Fruit fly (Drosophila melanogaster): ENCODE results near the gene CG7601.

Gene CG7601

dm6 chr3R:29771645-29772089 is 35.1 kb upstream of the CG7601 start:
- no peak for TF ChIP-seq noc (tag; optimal IDR thresholded peaks at IDR 0.05)

- TF ChIP-seq noc (tag; optimal IDR thresholded peaks at IDR 0.05), result no peak
These were observed 34.4 kb upstream of the CG7601 start for dm6 chr3R:29770930-29771329.

- TF ChIP-seq noc (tag; optimal IDR thresholded peaks at IDR 0.05), result no peak
These were observed 30.7 kb upstream of the CG7601 start for dm6 chr3R:29767236-29767635.

DNA sequence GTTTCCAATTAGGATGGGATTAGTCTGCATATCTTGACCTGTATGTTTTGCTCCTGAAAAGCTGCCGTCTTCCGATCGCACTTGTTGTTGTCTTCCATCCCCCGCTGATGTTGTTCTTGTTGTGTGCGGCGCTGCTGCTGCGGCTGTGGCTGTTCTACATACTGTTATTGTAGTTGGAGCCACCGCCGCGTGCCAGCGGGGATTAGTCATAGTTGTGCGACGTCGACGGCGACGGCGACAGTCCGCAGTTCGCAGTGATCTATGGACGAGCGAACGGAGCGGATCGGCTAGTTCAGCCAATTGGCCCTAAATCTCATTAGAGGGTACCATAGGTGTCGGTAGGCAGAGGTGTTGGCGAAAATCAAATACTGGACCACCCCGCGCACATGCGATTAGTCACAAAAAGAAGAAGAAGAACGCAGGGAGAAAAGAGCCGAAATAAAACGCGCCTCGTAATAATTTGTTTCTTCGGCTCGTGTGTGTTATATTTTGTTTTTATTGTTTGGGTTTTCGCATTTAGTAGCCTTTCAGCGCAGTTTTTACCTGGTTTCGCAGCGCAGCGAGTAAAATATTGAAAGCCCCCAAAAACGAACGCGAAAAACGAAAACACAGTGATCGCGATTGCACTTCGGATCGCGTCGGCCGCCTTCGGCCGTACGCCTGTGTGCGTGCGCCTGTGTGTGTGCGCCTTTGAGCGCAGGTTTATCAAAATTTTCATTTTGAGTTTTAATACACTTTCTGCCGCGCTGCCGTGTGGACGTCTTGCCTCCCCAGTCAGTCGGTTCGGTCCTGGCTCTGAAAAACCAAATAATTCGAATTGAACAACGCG is 28.9 kb upstream of the CG7601 start, which contains the start of gene kay:
TSS of gene kay (plus strand) at position 729 of the 829 bp plus-strand sequence.
- TF ChIP-seq noc (tag; optimal IDR thresholded peaks at IDR 0.05), result no peak

DNA sequence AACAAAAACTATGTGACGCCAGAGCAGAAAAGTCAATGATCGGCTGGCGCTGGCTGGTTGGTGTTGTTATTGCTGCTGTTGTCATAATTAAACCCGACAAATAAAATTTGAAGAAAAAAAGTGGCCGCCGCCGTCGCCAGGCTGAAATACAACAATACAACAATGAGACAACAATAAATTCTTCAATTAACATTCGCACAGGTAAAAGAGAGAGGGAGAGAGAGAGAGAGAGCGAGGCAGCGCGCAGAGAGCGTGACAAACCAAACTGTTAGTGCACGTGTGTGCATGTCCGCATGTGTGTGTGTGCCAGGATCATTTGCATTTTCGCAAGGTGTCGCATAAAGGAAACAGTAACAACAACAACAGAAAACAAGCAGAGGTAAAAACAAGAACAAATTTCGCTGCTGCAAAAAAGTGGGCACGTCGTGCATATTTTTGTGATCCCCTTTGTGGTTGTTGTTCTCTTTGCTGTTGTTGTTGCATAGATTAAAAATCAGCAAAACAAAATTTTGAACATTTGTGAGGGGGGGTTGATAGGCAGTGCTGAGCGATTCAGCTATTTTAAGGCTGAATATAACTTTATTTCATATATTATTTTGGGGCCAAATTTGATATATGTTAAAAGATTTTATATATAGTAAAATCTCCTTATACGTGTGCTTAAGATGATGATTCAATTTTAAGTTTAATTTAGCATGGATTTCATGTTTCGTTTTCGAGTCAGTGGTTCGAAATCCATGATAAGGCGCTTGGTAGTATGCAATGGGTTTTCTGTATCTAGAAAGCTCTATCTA is 27.9 kb upstream of the CG7601 start:
- TF ChIP-seq noc (tag; optimal IDR thresholded peaks at IDR 0.05), result no peak

- TF ChIP-seq noc (tag; optimal IDR thresholded peaks at IDR 0.05), result no peak
These were observed 27.3 kb upstream of the CG7601 start for dm6 chr3R:29763804-29764203.

dm6 chr3R:29763154-29763553 is 26.6 kb upstream of the CG7601 start:
- no peak for TF ChIP-seq noc (tag; optimal IDR thresholded peaks at IDR 0.05)

dm6 chr3R:29762297-29762696 is 25.8 kb upstream of the CG7601 start:
- no peak for TF ChIP-seq noc (tag; optimal IDR thresholded peaks at IDR 0.05)

DNA sequence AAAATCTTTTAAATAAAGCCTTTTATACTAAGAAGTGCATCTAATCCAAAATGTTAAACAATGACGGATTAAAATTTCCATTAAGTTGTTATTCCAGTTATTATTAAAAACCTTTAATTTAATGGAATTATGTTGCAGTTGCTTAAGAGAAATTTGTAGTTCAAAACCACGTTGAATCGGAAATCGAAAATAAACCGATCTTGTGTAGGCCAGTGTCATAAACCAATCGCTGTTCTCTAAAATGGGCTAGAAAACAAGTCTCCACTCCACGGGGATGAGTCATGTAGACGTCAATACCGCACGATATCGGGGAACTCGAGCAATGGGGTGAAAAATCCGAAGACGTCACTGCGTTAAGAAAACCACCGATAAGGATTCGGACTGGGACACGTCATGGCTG is 25.0 kb upstream of the CG7601 start:
- TF ChIP-seq noc (tag; optimal IDR thresholded peaks at IDR 0.05), result no peak

dm6 chr3R:29760042-29760441 is 23.5 kb upstream of the CG7601 start:
- no peak for TF ChIP-seq noc (tag; optimal IDR thresholded peaks at IDR 0.05)

DNA sequence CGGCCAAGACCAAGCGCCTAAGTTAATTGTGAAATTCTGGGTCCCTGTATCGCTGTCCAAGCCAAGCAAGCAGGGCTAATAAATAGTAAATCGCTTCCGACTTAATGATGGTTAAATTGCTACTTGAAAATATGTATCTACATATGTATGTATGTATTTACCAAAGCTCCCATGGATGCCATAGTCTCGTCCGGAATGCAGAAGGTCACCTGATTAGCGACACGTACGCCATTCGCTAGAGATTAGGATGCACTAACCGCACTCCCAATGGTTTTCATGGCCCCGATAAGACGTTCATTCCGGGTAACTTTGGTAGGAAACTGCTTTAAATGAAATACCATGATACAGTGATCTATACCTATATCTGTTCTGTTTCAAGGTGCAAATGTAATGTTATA is 22.2 kb upstream of the CG7601 start:
- no peak for TF ChIP-seq noc (tag; optimal IDR thresholded peaks at IDR 0.05)

- no peak for TF ChIP-seq noc (tag; optimal IDR thresholded peaks at IDR 0.05)
These were observed 21.7 kb upstream of the CG7601 start for dm6 chr3R:29758129-29758733.

dm6 chr3R:29757681-29758080 is 21.1 kb upstream of the CG7601 start:
- no peak for TF ChIP-seq noc (tag; optimal IDR thresholded peaks at IDR 0.05)

DNA sequence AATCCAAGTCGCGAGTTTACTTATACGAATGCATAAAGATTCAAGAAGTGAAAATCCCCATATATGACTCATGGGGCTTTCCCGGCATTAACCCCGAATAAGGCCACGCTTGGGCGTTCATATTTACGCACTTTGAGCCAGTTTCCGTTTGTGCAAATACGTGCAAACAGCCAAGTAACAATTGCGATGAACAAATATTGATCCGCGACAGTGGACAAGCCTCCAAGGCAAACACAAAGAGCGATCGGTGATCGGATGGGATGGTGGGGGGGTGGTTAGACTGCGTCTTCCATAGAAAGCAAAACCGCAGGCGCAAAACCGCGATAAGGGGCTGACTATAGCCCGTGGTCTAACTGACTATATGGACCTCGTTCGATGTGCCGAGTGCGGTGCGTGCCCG is 20.7 kb upstream of the CG7601 start:
- no peak for TF ChIP-seq noc (tag; optimal IDR thresholded peaks at IDR 0.05)

DNA sequence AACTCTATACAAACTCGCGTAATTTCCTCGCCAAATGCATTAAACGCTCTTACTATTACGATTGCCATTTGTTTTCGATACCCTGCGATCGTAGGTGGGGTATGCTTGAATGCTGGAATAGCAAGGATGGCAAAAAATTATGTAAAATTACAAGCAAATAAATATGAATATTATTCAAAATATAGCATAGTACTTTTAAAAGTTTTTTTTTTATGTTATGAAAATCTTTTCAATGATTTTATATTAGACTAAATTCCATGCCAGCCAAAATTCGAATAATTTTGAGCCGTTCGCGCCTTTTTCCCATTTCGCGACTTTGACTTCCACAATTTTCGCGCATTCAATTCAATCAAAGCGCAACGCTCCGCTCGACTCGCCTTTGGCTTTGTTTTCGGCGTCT is 19.6 kb upstream of the CG7601 start:
- TF ChIP-seq noc (tag; optimal IDR thresholded peaks at IDR 0.05), result no peak

dm6 chr3R:29755248-29755647 is 18.7 kb upstream of the CG7601 start:
- no peak for TF ChIP-seq noc (tag; optimal IDR thresholded peaks at IDR 0.05)
